Fruit fly (Drosophila melanogaster) whole organism, embryonic: ENCODE data around the gene Gbeta76C.

ENCODE experiments used
- Abd-B ChIP-seq: fragments of 200-800 bp; sonication (Bioruptor generic); optimal IDR thresholded peaks from 2 replicates; lab custom pipeline; 2018; ENCODE audit warnings: missing biosample characterization, mild to moderate bottlenecking, missing genetic modification characterization, moderate library complexity
- Ada2b ChIP-seq: fragments of 200-800 bp; sonication (Bioruptor generic); IDR thresholded peaks from 2 replicates; pipeline ENCODE4 v1.3.6; 2022; ENCODE audit warnings: missing biosample characterization, missing genetic modification characterization
- B-H1 ChIP-seq: fragments of 200-800 bp; sonication (Bioruptor generic); IDR thresholded peaks from 3 replicates; pipeline ENCODE4 v1.3.6; 2022; ENCODE audit warnings: missing biosample characterization, missing genetic modification characterization
- CG10147 ChIP-seq: fragments of 200-800 bp; sonication (Bioruptor generic); optimal IDR thresholded peaks from 2 replicates; lab custom pipeline; 2019; ENCODE audit warnings: missing biosample characterization, mild to moderate bottlenecking, missing genetic modification characterization, moderate library complexity
- CG11247 ChIP-seq: fragments of 200-800 bp; sonication (Bioruptor generic); IDR thresholded peaks from 2 replicates; pipeline ENCODE4 v1.3.6; 2022; ENCODE audit warnings: missing biosample characterization, missing genetic modification characterization
- CG11398 ChIP-seq: fragments of 200-800 bp; sonication (Bioruptor generic); optimal IDR thresholded peaks from 2 replicates; lab custom pipeline; 2016; ENCODE audit warnings: missing biosample characterization, missing genetic modification characterization
- CG11456 ChIP-seq: fragments of 200-800 bp; sonication (Bioruptor generic); IDR thresholded peaks from 3 replicates; pipeline ENCODE4 v1.3.6; 2022; ENCODE audit warnings: missing biosample characterization, missing genetic modification characterization
- CG11695 ChIP-seq: fragments of 200-800 bp; sonication (Bioruptor generic); IDR thresholded peaks from 3 replicates; pipeline ENCODE4 v1.3.6; 2022; ENCODE audit warnings: missing biosample characterization, missing genetic modification characterization
- CG12155 ChIP-seq: fragments of 200-800 bp; sonication (Bioruptor generic); optimal IDR thresholded peaks from 3 replicates; lab custom pipeline; 2016; ENCODE audit warnings: missing biosample characterization, missing genetic modification characterization
- CG12219 ChIP-seq: fragments of 200-800 bp; sonication (Bioruptor generic); optimal IDR thresholded peaks from 3 replicates; lab custom pipeline; 2018; ENCODE audit warnings: missing biosample characterization, mild to moderate bottlenecking, missing genetic modification characterization
- CG13424 ChIP-seq: fragments of 200-800 bp; sonication (Bioruptor generic); optimal IDR thresholded peaks from 2 replicates; lab custom pipeline; 2019; ENCODE audit warnings: missing biosample characterization, mild to moderate bottlenecking, missing genetic modification characterization, moderate library complexity
- CG15269 ChIP-seq: fragments of 200-800 bp; sonication (Bioruptor generic); optimal IDR thresholded peaks from 2 replicates; lab custom pipeline; 2018; ENCODE audit warnings: missing biosample characterization, mild to moderate bottlenecking, missing genetic modification characterization, moderate library complexity
- CG1529 ChIP-seq: fragments of 200-800 bp; sonication (Bioruptor generic); optimal IDR thresholded peaks from 3 replicates; lab custom pipeline; 2018; ENCODE audit warnings: missing biosample characterization, missing genetic modification characterization
- CG16813 ChIP-seq: fragments of 200-800 bp; sonication (Bioruptor generic); IDR thresholded peaks from 3 replicates; pipeline ENCODE4 v1.3.6; 2022; ENCODE audit warnings: missing biosample characterization, missing genetic modification characterization; ENCODE audit not compliant: partially characterized antibody
- CG16815 ChIP-seq: fragments of 200-800 bp; sonication (Bioruptor generic); optimal IDR thresholded peaks from 3 replicates; lab custom pipeline; 2017; ENCODE audit warnings: missing biosample characterization, mild to moderate bottlenecking, missing genetic modification characterization
- CG17359 ChIP-seq: fragments of 200-800 bp; sonication (Bioruptor generic); optimal IDR thresholded peaks from 3 replicates; lab custom pipeline; 2018; ENCODE audit warnings: missing biosample characterization, mild to moderate bottlenecking, missing genetic modification characterization, moderate library complexity
- CG17612 ChIP-seq: fragments of 200-800 bp; sonication (Bioruptor generic); IDR thresholded peaks from 2 replicates; pipeline ENCODE4 v1.3.6; 2022; ENCODE audit warnings: missing biosample characterization, missing genetic modification characterization
- CG1792 ChIP-seq: fragments of 200-800 bp; sonication (Bioruptor generic); optimal IDR thresholded peaks from 2 replicates; lab custom pipeline; 2016; ENCODE audit warnings: missing biosample characterization, missing genetic modification characterization
- CG18262 ChIP-seq: fragments of 200-800 bp; optimal IDR thresholded peaks from 3 replicates; lab custom pipeline; 2019; ENCODE audit warnings: missing biosample characterization, mild to moderate bottlenecking, missing genetic modification characterization, moderate library complexity
- CG2129 ChIP-seq: fragments of 200-800 bp; sonication (Bioruptor generic); IDR thresholded peaks from 2 replicates; pipeline ENCODE4 v1.3.6; 2022; ENCODE audit warnings: missing biosample characterization, missing genetic modification characterization; ENCODE audit not compliant: partially characterized antibody
- CG31224 ChIP-seq: fragments of 200-800 bp; sonication (Bioruptor generic); IDR thresholded peaks from 2 replicates; pipeline ENCODE4 v1.3.6; 2022; ENCODE audit warnings: missing biosample characterization, missing genetic modification characterization
- CG32767 ChIP-seq: fragments of 200-800 bp; sonication (Bioruptor generic); IDR thresholded peaks from 2 replicates; pipeline ENCODE4 v1.3.6; 2022; ENCODE audit warnings: missing biosample characterization, missing genetic modification characterization
- CG3281 ChIP-seq: fragments of 200-800 bp; sonication (Bioruptor generic); optimal IDR thresholded peaks from 3 replicates; lab custom pipeline; 2017; ENCODE audit warnings: missing biosample characterization, mild to moderate bottlenecking, missing genetic modification characterization
- CG34422 ChIP-seq: fragments of 200-800 bp; sonication (Bioruptor generic); IDR thresholded peaks from 3 replicates; pipeline ENCODE4 v1.3.6; 2022; ENCODE audit warnings: missing biosample characterization, missing genetic modification characterization
- CG3847 ChIP-seq: fragments of 200-800 bp; sonication (Bioruptor generic); IDR thresholded peaks from 2 replicates; pipeline ENCODE4 v1.3.6; 2022; ENCODE audit warnings: missing biosample characterization, missing genetic modification characterization
- CG4282 ChIP-seq: fragments of 200-800 bp; sonication (Bioruptor generic); optimal IDR thresholded peaks from 2 replicates; lab custom pipeline; 2016; ENCODE audit warnings: missing biosample characterization, missing genetic modification characterization
- CG4360 ChIP-seq: fragments of 200-800 bp; sonication (Bioruptor generic); IDR thresholded peaks from 2 replicates; pipeline ENCODE4 v1.3.6; 2022; ENCODE audit warnings: missing biosample characterization, missing genetic modification characterization
- CG8281 ChIP-seq: fragments of 200-800 bp; sonication (Bioruptor generic); optimal IDR thresholded peaks from 2 replicates; lab custom pipeline; 2018; ENCODE audit warnings: missing biosample characterization, mild to moderate bottlenecking, missing genetic modification characterization, moderate library complexity
- Dp ChIP-seq: fragments of 200-800 bp; sonication (Bioruptor generic); optimal IDR thresholded peaks from 2 replicates; lab custom pipeline; 2018; ENCODE audit warnings: missing biosample characterization, mild to moderate bottlenecking, missing genetic modification characterization, moderate library complexity
- H15 ChIP-seq: fragments of 200-800 bp; sonication (Bioruptor generic); IDR thresholded peaks from 3 replicates; pipeline ENCODE4 v1.3.6; 2022; ENCODE audit warnings: missing biosample characterization, missing genetic modification characterization
- Hand ChIP-seq: fragments of 200-800 bp; sonication (Bioruptor generic); optimal IDR thresholded peaks from 2 replicates; lab custom pipeline; 2017; ENCODE audit warnings: mild to moderate bottlenecking, missing biosample characterization, missing genetic modification reagents, missing genetic modification characterization
- Poxn ChIP-seq: fragments of 200-800 bp; sonication (Bioruptor generic); IDR thresholded peaks from 2 replicates; pipeline ENCODE4 v1.3.6; 2022; ENCODE audit warnings: missing biosample characterization, missing genetic modification characterization
- Side ChIP-seq: fragments of 200-800 bp; sonication (Bioruptor generic); optimal IDR thresholded peaks from 2 replicates; lab custom pipeline; 2016; ENCODE audit warnings: missing biosample characterization, missing genetic modification characterization
- Sox102F ChIP-seq: fragments of 200-800 bp; sonication (Bioruptor generic); optimal IDR thresholded peaks from 2 replicates; lab custom pipeline; 2018; ENCODE audit warnings: missing biosample characterization, mild to moderate bottlenecking, missing genetic modification characterization, moderate library complexity
- Spps ChIP-seq: fragments of 200-800 bp; sonication (Bioruptor generic); optimal IDR thresholded peaks from 2 replicates; lab custom pipeline; 2018; ENCODE audit warnings: missing biosample characterization, mild to moderate bottlenecking, missing genetic modification characterization
- Taf1 ChIP-seq: fragments of 200-800 bp; sonication (Bioruptor generic); IDR thresholded peaks from 2 replicates; pipeline ENCODE4 v1.3.6; 2022; ENCODE audit warnings: missing biosample characterization, missing genetic modification characterization
- dmrt99B ChIP-seq: fragments of 200-800 bp; sonication (Bioruptor generic); optimal IDR thresholded peaks from 2 replicates; lab custom pipeline; 2018; ENCODE audit warnings: missing biosample characterization, mild to moderate bottlenecking, missing genetic modification characterization, moderate library complexity
- esg ChIP-seq: fragments of 200-800 bp; sonication (Bioruptor generic); conservative IDR thresholded peaks from 2 replicates; pipeline ENCODE4 v1.3.6; 2022; ENCODE audit warnings: missing biosample characterization, missing genetic modification characterization
- fru ChIP-seq: fragments of >200 bp; optimal IDR thresholded peaks from 2 replicates; lab custom pipeline; 2017
- ind ChIP-seq: fragments of 200-800 bp; sonication (Bioruptor generic); optimal IDR thresholded peaks from 3 replicates; lab custom pipeline; 2016; ENCODE audit warnings: missing biosample characterization, missing genetic modification characterization
- lilli ChIP-seq: fragments of 200-800 bp; sonication (Bioruptor generic); optimal IDR thresholded peaks from 3 replicates; lab custom pipeline; 2016; ENCODE audit warnings: missing biosample characterization, missing genetic modification characterization
- lola ChIP-seq, 3 experiments: fragments of >200 bp in 2 of 3; fragments of 200-800 bp in 1 of 3; sonication (Bioruptor generic) in 1 of 3; optimal IDR thresholded peaks; 2 replicates each; lab custom pipeline; 2017 to 2019; ENCODE audit warnings: missing biosample characterization in 3 of 3, missing genetic modification characterization in 3 of 3, mild to moderate bottlenecking in 1 of 3, moderate library complexity in 1 of 3
- mam ChIP-seq: fragments of 200-800 bp; sonication (Bioruptor generic); optimal IDR thresholded peaks from 3 replicates; lab custom pipeline; 2016; ENCODE audit warnings: missing biosample characterization, missing genetic modification characterization
- peb ChIP-seq: fragments of 200-800 bp; sonication (Bioruptor generic); IDR thresholded peaks from 2 replicates; pipeline ENCODE4 v1.3.6; 2022; ENCODE audit warnings: missing biosample characterization, missing genetic modification characterization
- ro ChIP-seq: fragments of 200-800 bp; sonication (Bioruptor generic); IDR thresholded peaks from 2 replicates; pipeline ENCODE4 v1.3.6; 2022; ENCODE audit warnings: missing biosample characterization, missing genetic modification characterization
- sens ChIP-seq: fragments of 200-800 bp; sonication (Bioruptor generic); peaks from one replicate; lab custom pipeline; 2016; ENCODE audit warnings: missing biosample characterization, missing genetic modification characterization
- sna ChIP-seq: fragments of 200-800 bp; sonication (Bioruptor generic); IDR thresholded peaks from 2 replicates; pipeline ENCODE4 v1.3.6; 2022; ENCODE audit warnings: missing biosample characterization, missing genetic modification characterization; ENCODE audit not compliant: partially characterized antibody
- sr ChIP-seq: fragments of 200-800 bp; sonication (Bioruptor generic); IDR thresholded peaks from 3 replicates; pipeline ENCODE4 v1.3.6; 2022; ENCODE audit warnings: missing biosample characterization, missing genetic modification characterization
- tup ChIP-seq: fragments of 200-800 bp; sonication (Bioruptor generic); optimal IDR thresholded peaks from 2 replicates; lab custom pipeline; 2016; ENCODE audit warnings: missing biosample characterization, mild to moderate bottlenecking, missing genetic modification characterization, moderate library complexity
- z ChIP-seq: fragments of 200-800 bp; sonication (Bioruptor generic); IDR thresholded peaks from 3 replicates; pipeline ENCODE4 v1.3.6; 2022; ENCODE audit warnings: missing biosample characterization, missing genetic modification characterization
- zfh1 ChIP-seq: fragments of 200-800 bp; sonication (Bioruptor generic); IDR thresholded peaks from 3 replicates; pipeline ENCODE4 v1.3.6; 2022; ENCODE audit warnings: missing biosample characterization, missing genetic modification characterization

Gbeta76C gene

DNA sequence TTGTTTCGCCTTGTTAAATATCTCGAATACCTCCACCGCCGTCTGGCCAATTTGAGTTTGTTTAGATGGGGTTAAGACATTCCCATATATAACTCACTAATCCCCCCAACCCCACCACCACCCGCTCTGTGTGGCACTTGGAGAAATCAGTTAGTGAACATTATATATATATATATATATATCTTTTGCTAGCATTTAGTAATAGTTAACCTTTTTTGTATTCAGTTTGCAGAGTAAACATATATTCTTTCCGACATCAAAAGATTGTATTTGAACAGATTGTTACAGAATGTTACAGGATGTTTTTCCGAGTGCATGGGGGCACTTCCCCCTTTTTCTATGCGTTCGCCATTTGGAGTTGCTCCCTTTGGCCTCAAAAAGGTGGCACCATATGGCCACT, 16.9 kb upstream of the Gbeta76C start (continued):
- TF ChIP-seq CG1792 (GFP tag; lab: Kevin White, UChicago) (no peak), CG17359 (tag; lab: Kevin White, UChicago) (peak; percentile 37), CG11695 (GFP tag; lab: Robert Waterston, UW) (0 out of 3 replicates have a peak, but pooled peaks have one; percentile 33), zfh1 (peak; percentile 68; the same call in 2 of the 3 replicates), CG11247 (GFP tag; lab: Robert Waterston, UW) (no peak), Sox102F (GFP tag; lab: Kevin White, UChicago) (peak; percentile 60), CG3281 (GFP tag; lab: Kevin White, UChicago) (no peak)

DNA sequence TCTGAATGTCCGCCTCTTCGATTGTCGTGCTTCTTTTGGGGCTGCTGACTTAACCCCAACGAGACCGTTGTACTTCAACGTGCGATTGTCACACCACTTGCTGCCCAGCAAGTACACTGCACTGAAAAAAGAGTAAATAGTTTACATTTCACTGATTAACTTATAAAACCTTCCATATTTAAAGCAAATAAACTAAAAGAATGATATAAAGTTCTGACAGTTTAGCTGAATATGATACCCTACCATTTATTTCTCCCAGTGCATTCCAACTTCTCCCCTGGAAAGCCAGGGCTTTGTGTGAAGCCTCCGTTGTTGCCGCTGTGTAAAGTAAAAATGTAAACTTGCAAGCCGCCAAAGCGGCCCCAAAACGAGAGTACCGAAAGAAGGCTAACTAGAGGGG, 13.1 kb upstream of the Gbeta76C start:
- TF ChIP-seq CG3847 (GFP tag; lab: Robert Waterston, UW) (peak; percentile 29; the same call in 1 of the 2 replicates), lola (GFP tag; optimal IDR thresholded peaks at IDR 0.05; lab: Kevin White, UChicago) (peak in 1 of 3 experiments; percentile 39), CG32767 (no peak), Ada2b (GFP tag; lab: Robert Waterston, UW) (no peak), Hand (GFP tag; lab: Kevin White, UChicago) (no peak), CG2129 (no peak), Taf1 (no peak), peb (no peak), sr (no peak), CG11398 (GFP tag; lab: Kevin White, UChicago) (no peak), CG4282 (GFP tag; lab: Kevin White, UChicago) (no peak), CG31224 (GFP tag; lab: Robert Waterston, UW) (no peak), lilli (GFP tag; lab: Kevin White, UChicago) (no peak), mam (GFP tag; lab: Kevin White, UChicago) (no peak), Spps (tag; lab: Kevin White, UChicago) (peak; percentile 28), CG8281 (no peak), CG18262 (tag; lab: Kevin White, UChicago) (peak; percentile 60), ind (GFP tag; lab: Kevin White, UChicago) (no peak), Dp (GFP tag; lab: Kevin White, UChicago) (no peak), sna (no peak), CG10147 (GFP tag; lab: Kevin White, UChicago) (no peak), CG4360 (GFP tag; lab: Robert Waterston, UW) (no peak), CG13424 (peak; percentile 0), CG12155 (GFP tag; lab: Kevin White, UChicago) (no peak), fru (lab: Kevin White, UChicago) (no peak), CG17612 (GFP tag; lab: Robert Waterston, UW) (no peak), Abd-B (GFP tag; lab: Kevin White, UChicago) (peak; percentile 18), esg (no peak; the same call in 1 of the 2 replicates), ro (no peak), CG1529 (peak; percentile 17), B-H1 (GFP tag; lab: Robert Waterston, UW) (no peak), z (no peak), H15 (no peak), CG11456 (GFP tag; lab: Robert Waterston, UW) (no peak), Side (GFP tag; lab: Kevin White, UChicago) (no peak), CG15269 (no peak), CG16815 (GFP tag; lab: Kevin White, UChicago) (peak; percentile 35), sens (GFP tag; lab: Kevin White, UChicago) (peak; percentile 82), dmrt99B (tag; lab: Kevin White, UChicago) (peak; percentile 33), CG12219 (no peak), Poxn (GFP tag; lab: Robert Waterston, UW) (no peak), CG16813 (GFP tag; lab: Robert Waterston, UW) (no peak), tup (GFP tag; lab: Kevin White, UChicago) (no peak), CG34422 (GFP tag; lab: Robert Waterston, UW) (no peak)
